Worm (Caenorhabditis elegans) whole organism, young adult: ENCODE results near the gene ugt-14.

ENCODE experiments used
- F23B12.7 ChIP-seq: sonication (generic microtip); optimal IDR thresholded peaks from 2 replicates; lab custom pipeline; 2017; ENCODE audit warnings: missing genetic modification characterization, mild to moderate bottlenecking, missing compliant biosample characterization, antibody characterized with exemption, moderate library complexity; ENCODE audit not compliant: insufficient read depth
- F37B4.10 ChIP-seq: fragments of 200-800 bp; sonication (Bioruptor generic); IDR thresholded peaks from 2 replicates; pipeline ENCODE4 v1.3.6; 2022; ENCODE audit warnings: missing genetic modification characterization, missing compliant biosample characterization
- Y53F4B.3 ChIP-seq: fragments of 200-800 bp; sonication (Bioruptor generic); IDR thresholded peaks from 2 replicates; pipeline ENCODE4 v1.3.6; 2022; ENCODE audit warnings: missing genetic modification reagents, missing genetic modification characterization, missing compliant biosample characterization
- Y53G8AR.9 ChIP-seq: fragments of 200-800 bp; sonication (Bioruptor generic); conservative IDR thresholded peaks from 2 replicates; pipeline ENCODE4 v1.3.6; 2022; ENCODE audit warnings: missing genetic modification reagents, missing genetic modification characterization, missing compliant biosample characterization
- ama-1 ChIP-seq, 3 experiments: fragments of 150-350 bp in 1 of 3; sonication (generic microtip) in 2 of 3; optimal IDR thresholded peaks; 2 replicates each; lab custom pipeline; 2014 to 2018; ENCODE audit warnings: missing biosample characterization in 2 of 3, missing genetic modification characterization in 2 of 3, missing genetic modification reagents in 2 of 3
- atf-7 ChIP-seq: sonication (generic microtip); optimal IDR thresholded peaks from 2 replicates; lab custom pipeline; 2017; ENCODE audit warnings: mild to moderate bottlenecking, missing genetic modification characterization, missing compliant biosample characterization
- attf-6 ChIP-seq: fragments of 200-800 bp; sonication (Bioruptor generic); IDR thresholded peaks from 2 replicates; pipeline ENCODE4 v1.3.6; 2022; ENCODE audit warnings: missing genetic modification reagents, missing genetic modification characterization, missing compliant biosample characterization
- bed-1 ChIP-seq: fragments of 200-800 bp; sonication (Bioruptor generic); IDR thresholded peaks from 2 replicates; pipeline ENCODE4 v1.3.6; 2022; ENCODE audit warnings: missing genetic modification reagents, missing genetic modification characterization, missing compliant biosample characterization
- cebp-2 ChIP-seq: fragments of 200-800 bp; sonication (Bioruptor generic); IDR thresholded peaks from 2 replicates; pipeline ENCODE4 v1.3.6; 2022; ENCODE audit warnings: missing genetic modification characterization, missing compliant biosample characterization
- ceh-79 ChIP-seq: sonication (generic microtip); optimal IDR thresholded peaks from 2 replicates; lab custom pipeline; 2017; ENCODE audit warnings: mild to moderate bottlenecking, missing genetic modification characterization, missing compliant biosample characterization
- efl-1 ChIP-seq: fragments of 150-350 bp; optimal IDR thresholded peaks from 2 replicates; lab custom pipeline; 2014; ENCODE audit warnings: missing biosample characterization, missing genetic modification reagents, missing genetic modification characterization
- egl-18 ChIP-seq: fragments of 200-800 bp; sonication (Bioruptor generic); IDR thresholded peaks from 2 replicates; pipeline ENCODE4 v1.3.6; 2022; ENCODE audit warnings: missing genetic modification reagents, missing genetic modification characterization, missing compliant biosample characterization
- egrh-3 ChIP-seq: fragments of 200-800 bp; sonication (Bioruptor generic); IDR thresholded peaks from 2 replicates; pipeline ENCODE4 v1.3.6; 2022; ENCODE audit warnings: missing genetic modification reagents, missing genetic modification characterization, missing compliant biosample characterization
- ekl-4 ChIP-seq: fragments of 200-800 bp; sonication (Bioruptor generic); IDR thresholded peaks from 2 replicates; pipeline ENCODE4 v1.3.6; 2022; ENCODE audit warnings: missing genetic modification reagents, missing genetic modification characterization, missing compliant biosample characterization
- ets-4 ChIP-seq: fragments of 200-800 bp; sonication (Bioruptor generic); optimal IDR thresholded peaks from 2 replicates; lab custom pipeline; 2018; ENCODE audit warnings: mild to moderate bottlenecking, missing genetic modification characterization, missing compliant biosample characterization
- hlh-12 ChIP-seq: sonication (generic microtip); optimal IDR thresholded peaks from 2 replicates; lab custom pipeline; 2016; ENCODE audit warnings: missing genetic modification characterization, missing compliant biosample characterization
- hlh-26 ChIP-seq: fragments of 200-800 bp; sonication (Bioruptor generic); conservative IDR thresholded peaks from 2 replicates; pipeline ENCODE4 v1.3.6; 2022; ENCODE audit warnings: missing genetic modification reagents, missing genetic modification characterization, missing compliant biosample characterization
- hrde-1 ChIP-seq: sonication (generic microtip); optimal IDR thresholded peaks from 2 replicates; lab custom pipeline; 2016; ENCODE audit warnings: missing genetic modification characterization, mild to moderate bottlenecking, missing compliant biosample characterization, moderate library complexity, missing genotype, missing genetic modification reagents, borderline replicate concordance
- lag-1 ChIP-seq: fragments of 200-800 bp; sonication (Bioruptor generic); IDR thresholded peaks from 2 replicates; pipeline ENCODE4 v1.3.6; 2022; ENCODE audit warnings: missing genetic modification reagents, missing genetic modification characterization, missing compliant biosample characterization
- let-607 ChIP-seq, 2 experiments: fragments of 200-800 bp in 1 of 2; sonication (Bioruptor generic) in 1 of 2; sonication (generic microtip) in 1 of 2; optimal IDR thresholded peaks; 2 replicates each; lab custom pipeline; 2016 to 2018; ENCODE audit warnings: mild to moderate bottlenecking in 2 of 2, missing compliant biosample characterization in 2 of 2, missing genetic modification characterization in 2 of 2, moderate library complexity in 2 of 2, missing genotype in 1 of 2
- madf-10 ChIP-seq: sonication (generic microtip); optimal IDR thresholded peaks from 2 replicates; lab custom pipeline; 2016; ENCODE audit warnings: mild to moderate bottlenecking, missing genetic modification characterization, missing compliant biosample characterization
- nfya-1 ChIP-seq: sonication (generic microtip); optimal IDR thresholded peaks from 2 replicates; lab custom pipeline; 2017; ENCODE audit warnings: antibody characterized with exemption, missing compliant biosample characterization, missing genetic modification characterization, borderline replicate concordance; ENCODE audit not compliant: insufficient read depth
- nfyb-1 ChIP-seq: fragments of 200-800 bp; sonication (Bioruptor generic); IDR thresholded peaks from 2 replicates; pipeline ENCODE4 v1.3.6; 2022; ENCODE audit warnings: missing genetic modification reagents, missing genetic modification characterization, missing compliant biosample characterization
- pbrm-1 ChIP-seq: fragments of 200-800 bp; sonication (Bioruptor generic); IDR thresholded peaks from 2 replicates; pipeline ENCODE4 v1.3.6; 2022; ENCODE audit warnings: missing genetic modification reagents, missing genetic modification characterization, missing compliant biosample characterization
- pha-4 ChIP-seq: fragments of 150-350 bp; sonication (generic microtip); optimal IDR thresholded peaks from 2 replicates; lab custom pipeline; 2014; ENCODE audit warnings: missing biosample characterization, missing genetic modification reagents, missing genetic modification characterization
- snpc-1.3 ChIP-seq: sonication (generic microtip); optimal IDR thresholded peaks from 2 replicates; lab custom pipeline; 2017; ENCODE audit warnings: missing genetic modification characterization, mild to moderate bottlenecking, missing compliant biosample characterization, antibody characterized with exemption, moderate library complexity, missing genotype, missing genetic modification reagents; ENCODE audit not compliant: insufficient read depth
- snpc-4 ChIP-seq, 5 experiments: fragments of 150-350 bp in 1 of 5; sonication (generic microtip) in 4 of 5; optimal IDR thresholded peaks; 2 replicates each; lab custom pipeline; 2014 to 2018; ENCODE audit warnings: missing genetic modification characterization in 5 of 5, missing biosample characterization in 3 of 5, antibody characterized with exemption in 2 of 5, mild to moderate bottlenecking in 2 of 5, missing compliant biosample characterization in 2 of 5, missing genotype in 2 of 5, moderate library complexity in 2 of 5, missing genetic modification reagents in 1 of 5
- tbx-9 ChIP-seq: sonication (generic microtip); optimal IDR thresholded peaks from 2 replicates; lab custom pipeline; 2016; ENCODE audit warnings: borderline replicate concordance, missing genetic modification characterization, inconsistent platforms, missing compliant biosample characterization
- unc-130 ChIP-seq: sonication (generic microtip); optimal IDR thresholded peaks from 2 replicates; lab custom pipeline; 2016; ENCODE audit warnings: missing genetic modification reagents, missing genetic modification characterization, missing compliant biosample characterization
- ztf-18 ChIP-seq: sonication (generic microtip); optimal IDR thresholded peaks from 2 replicates; lab custom pipeline; 2016; ENCODE audit warnings: missing genotype, mild to moderate bottlenecking, missing genetic modification characterization, missing compliant biosample characterization
- ztf-22 ChIP-seq: fragments of 200-800 bp; sonication (Bioruptor generic); optimal IDR thresholded peaks from 2 replicates; lab custom pipeline; 2018; ENCODE audit warnings: mild to moderate bottlenecking, missing genetic modification characterization, moderate library complexity, missing compliant biosample characterization
- ztf-26 ChIP-seq: sonication (generic microtip); optimal IDR thresholded peaks from 2 replicates; lab custom pipeline; 2017; ENCODE audit warnings: missing genetic modification characterization, missing compliant biosample characterization
- ztf-28 ChIP-seq: fragments of 200-800 bp; sonication (Bioruptor generic); IDR thresholded peaks from 2 replicates; pipeline ENCODE4 v1.3.6; 2022; ENCODE audit warnings: missing genetic modification reagents, missing genetic modification characterization, missing compliant biosample characterization
- ztf-3 ChIP-seq: fragments of 200-800 bp; sonication (Bioruptor generic); optimal IDR thresholded peaks from 2 replicates; lab custom pipeline; 2018; ENCODE audit warnings: mild to moderate bottlenecking, missing genetic modification characterization, missing compliant biosample characterization

The ugt-14 gene

DNA sequence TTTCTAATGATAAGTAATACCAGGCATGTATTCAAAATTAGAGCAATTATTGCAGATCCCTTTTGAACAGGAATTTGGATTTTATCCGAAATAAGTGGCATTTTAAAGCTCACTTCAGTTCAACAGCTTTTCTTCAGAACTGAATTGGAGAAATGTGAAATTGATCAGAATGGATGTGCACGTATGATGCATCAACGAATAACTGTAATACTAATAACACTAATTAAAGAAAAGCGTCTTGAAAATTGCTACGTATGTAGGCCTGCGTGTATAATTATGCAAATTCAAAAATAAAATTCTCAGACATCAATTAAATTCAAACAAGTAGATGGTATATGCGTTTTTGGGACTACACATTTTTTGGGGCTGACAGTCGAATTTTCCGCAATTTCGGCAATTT is 23.8 kb downstream of the ugt-14 start, which contains the start of gene str-205:
Gene str-205 (minus strand): TSS at position 101 of the 400 bp plus-strand sequence.
- TF ChIP-seq cebp-2 (GFP tag; lab: Robert Waterston, UW), result no peak
- TF ChIP-seq snpc-1.3 (tag; lab: Kevin White, UChicago), result no peak
- TF ChIP-seq attf-6 (GFP tag; lab: Robert Waterston, UW), result no peak
- TF ChIP-seq Y53F4B.3, result no peak
- no peak for TF ChIP-seq bed-1 (GFP tag; lab: Robert Waterston, UW)
- no peak for TF ChIP-seq pbrm-1
- TF ChIP-seq pha-4 (tag; lab: Kevin White, UChicago), result no peak
- no peak for TF ChIP-seq hlh-26
- TF ChIP-seq efl-1 (GFP tag; lab: Kevin White, UChicago), result no peak
- no peak for TF ChIP-seq hlh-12
- no peak for TF ChIP-seq ztf-18 (tag; lab: Kevin White, UChicago)
- TF ChIP-seq nfya-1 (tag; lab: Kevin White, UChicago), result no peak
- no peak for TF ChIP-seq tbx-9 (tag; lab: Kevin White, UChicago)
- TF ChIP-seq let-607 (tag; optimal IDR thresholded peaks at IDR 0.05; lab: Kevin White, UChicago), result no peak
- TF ChIP-seq madf-10, result no peak
- no peak for TF ChIP-seq Y53G8AR.9 (GFP tag; lab: Robert Waterston, UW)
- TF ChIP-seq ama-1 (optimal IDR thresholded peaks at IDR 0.05; lab: Kevin White, UChicago), result no peak
- no peak for TF ChIP-seq ama-1 (GFP tag; optimal IDR thresholded peaks at IDR 0.05; lab: Kevin White, UChicago)
- no peak for TF ChIP-seq ceh-79 (tag; lab: Kevin White, UChicago)

DNA sequence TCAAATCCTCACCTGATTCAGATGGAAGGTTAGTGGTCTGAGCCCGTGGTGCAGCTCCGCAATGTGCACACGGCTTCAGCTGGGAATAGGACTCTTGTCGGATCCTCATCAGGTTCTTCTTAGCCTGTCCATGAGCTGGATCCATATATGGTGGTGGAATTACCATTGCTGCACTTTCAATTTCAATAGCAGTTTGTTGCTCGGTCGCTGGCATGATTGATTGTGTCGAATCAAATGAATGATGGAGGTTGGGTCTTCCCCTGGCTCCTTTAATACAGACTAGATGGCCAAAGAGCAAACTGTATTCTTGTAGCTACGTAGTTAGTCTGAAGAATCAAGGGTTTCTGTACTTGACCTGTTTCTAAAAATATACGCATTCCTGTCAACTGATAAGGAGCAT is 26.8 kb downstream of the ugt-14 start, which contains the start of gene C02E7.10:
Gene C02E7.10 (minus strand): TSS at position 232 of the 400 bp plus-strand sequence.
- TF ChIP-seq nfyb-1 (GFP tag; lab: Robert Waterston, UW), result no peak
- TF ChIP-seq Y53G8AR.9 (GFP tag; lab: Robert Waterston, UW), result no peak
- no peak for TF ChIP-seq unc-130 (GFP tag; lab: Kevin White, UChicago)
- no peak for TF ChIP-seq ztf-18 (tag; lab: Kevin White, UChicago)
- no peak for TF ChIP-seq ztf-22 (GFP tag; lab: Kevin White, UChicago)
- no peak for TF ChIP-seq ceh-79 (tag; lab: Kevin White, UChicago)
- no peak for TF ChIP-seq ztf-26 (tag; lab: Kevin White, UChicago)
- no peak for TF ChIP-seq nfya-1 (tag; lab: Kevin White, UChicago)
- no peak for TF ChIP-seq ekl-4 (GFP tag; lab: Robert Waterston, UW)
- TF ChIP-seq F23B12.7 (tag; lab: Kevin White, UChicago), result no peak
- no peak for TF ChIP-seq let-607 (tag; optimal IDR thresholded peaks at IDR 0.05; lab: Kevin White, UChicago)
- no peak for TF ChIP-seq atf-7 (tag; lab: Kevin White, UChicago)
- no peak for TF ChIP-seq hrde-1 (tag; lab: Kevin White, UChicago)
- no peak for TF ChIP-seq egl-18 (GFP tag; lab: Robert Waterston, UW)
- no peak for TF ChIP-seq F37B4.10 (GFP tag; lab: Robert Waterston, UW)
- TF ChIP-seq madf-10, result no peak
- no peak for TF ChIP-seq ztf-3
- TF ChIP-seq ztf-28, result no peak
- TF ChIP-seq ets-4 (GFP tag; lab: Kevin White, UChicago), result no peak
- TF ChIP-seq, all 124 proteins: peak for 0

DNA sequence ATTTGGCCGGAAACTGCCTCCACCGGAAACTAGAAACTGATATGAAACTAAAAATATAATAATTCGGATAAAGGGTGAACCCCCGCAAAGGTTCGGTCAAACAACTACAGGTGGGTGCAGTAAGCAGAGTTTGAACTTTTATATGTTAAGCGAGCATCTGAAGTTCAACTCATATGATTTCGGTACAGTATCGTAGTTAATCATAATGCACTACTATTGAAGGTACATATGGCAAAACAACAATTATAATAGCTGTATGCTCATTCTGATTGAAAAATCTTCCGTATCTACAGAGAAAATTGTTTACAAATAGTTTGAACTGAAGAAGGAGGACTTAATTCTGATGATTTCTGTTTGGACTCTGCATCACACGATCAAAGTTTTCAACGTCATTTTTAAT is 27.2 kb downstream of the ugt-14 start:
- no peak for TF ChIP-seq lag-1 (GFP tag; lab: Robert Waterston, UW)
- no peak for TF ChIP-seq pbrm-1
- no peak for TF ChIP-seq snpc-4 (GFP tag; optimal IDR thresholded peaks at IDR 0.05; lab: Kevin White, UChicago)
- no peak for TF ChIP-seq snpc-4 (tag; optimal IDR thresholded peaks at IDR 0.05; lab: Kevin White, UChicago)
- TF ChIP-seq egrh-3 (GFP tag; lab: Robert Waterston, UW), result no peak
